Worm (Caenorhabditis elegans) whole organism, mixed stage, embryonic: ENCODE data around the gene gei-14.

Experiments used
- M03D4.4 ChIP-seq: sonication (generic microtip); optimal IDR thresholded peaks from 2 replicates; lab custom pipeline; 2017; ENCODE audit warnings: mild to moderate bottlenecking, missing genetic modification characterization, missing compliant biosample characterization
- bed-3 ChIP-seq: fragments of 200-800 bp; sonication (Bioruptor generic); optimal IDR thresholded peaks from 3 replicates; lab custom pipeline; 2018; ENCODE audit warnings: mild to moderate bottlenecking, missing genetic modification characterization, moderate library complexity, missing compliant biosample characterization
- blmp-1 ChIP-seq: fragments of 150-350 bp; optimal IDR thresholded peaks from 2 replicates; lab custom pipeline; 2014; ENCODE audit warnings: missing biosample characterization, missing genetic modification characterization
- ceh-39 ChIP-seq: fragments of 150-350 bp; optimal IDR thresholded peaks from 2 replicates; lab custom pipeline; 2014; ENCODE audit warnings: missing biosample characterization, missing genetic modification characterization
- ceh-43 ChIP-seq: fragments of 200-800 bp; sonication (Bioruptor generic); optimal IDR thresholded peaks from 2 replicates; lab custom pipeline; 2018; ENCODE audit warnings: mild to moderate bottlenecking, missing genetic modification characterization, moderate library complexity, missing compliant biosample characterization
- ceh-83 ChIP-seq: fragments of 200-800 bp; sonication (Bioruptor generic); optimal IDR thresholded peaks from 2 replicates; lab custom pipeline; 2018; ENCODE audit warnings: mild to moderate bottlenecking, missing genetic modification characterization, missing compliant biosample characterization
- ces-1 ChIP-seq: fragments of 150-350 bp; optimal IDR thresholded peaks from 2 replicates; lab custom pipeline; 2014; ENCODE audit warnings: missing biosample characterization, missing genetic modification reagents, missing genetic modification characterization
- cnd-1 ChIP-seq: fragments of 200-800 bp; sonication (Bioruptor generic); optimal IDR thresholded peaks from 2 replicates; lab custom pipeline; 2018; ENCODE audit warnings: mild to moderate bottlenecking, missing genetic modification characterization, missing compliant biosample characterization
- drap-1 ChIP-seq: fragments of 200-800 bp; sonication (Bioruptor generic); optimal IDR thresholded peaks from 3 replicates; lab custom pipeline; 2018; ENCODE audit warnings: mild to moderate bottlenecking, missing genetic modification characterization, missing compliant biosample characterization
- elt-3 ChIP-seq: fragments of 150-350 bp; optimal IDR thresholded peaks from 2 replicates; lab custom pipeline; 2014; ENCODE audit warnings: missing biosample characterization, missing genetic modification characterization
- flh-1 ChIP-seq: fragments of 200-800 bp; sonication (Bioruptor generic); optimal IDR thresholded peaks from 2 replicates; lab custom pipeline; 2018; ENCODE audit warnings: mild to moderate bottlenecking, missing genetic modification characterization, moderate library complexity, missing compliant biosample characterization
- ham-2 ChIP-seq: fragments of 200-800 bp; sonication (Bioruptor generic); optimal IDR thresholded peaks from 2 replicates; lab custom pipeline; 2018; ENCODE audit warnings: mild to moderate bottlenecking, missing genetic modification characterization, missing compliant biosample characterization
- hlh-1 ChIP-seq: fragments of 150-350 bp; optimal IDR thresholded peaks from 2 replicates; lab custom pipeline; 2014; ENCODE audit warnings: missing biosample characterization, missing genetic modification reagents, missing genetic modification characterization
- lin-13 ChIP-seq: fragments of 150-350 bp; optimal IDR thresholded peaks from 2 replicates; lab custom pipeline; 2014; ENCODE audit warnings: missing biosample characterization, missing genetic modification characterization
- lin-32 ChIP-seq: fragments of 200-800 bp; sonication (Bioruptor generic); optimal IDR thresholded peaks from 2 replicates; lab custom pipeline; 2018; ENCODE audit warnings: mild to moderate bottlenecking, missing genetic modification characterization, missing compliant biosample characterization
- lsy-2 ChIP-seq: fragments of 150-350 bp; optimal IDR thresholded peaks from 2 replicates; lab custom pipeline; 2014; ENCODE audit warnings: missing biosample characterization, missing genetic modification characterization
- mab-5 ChIP-seq: fragments of 150-350 bp; optimal IDR thresholded peaks from 2 replicates; lab custom pipeline; 2014; ENCODE audit warnings: missing biosample characterization, missing genetic modification characterization
- mep-1 ChIP-seq: fragments of 150-350 bp; optimal IDR thresholded peaks from 2 replicates; lab custom pipeline; 2017; ENCODE audit warnings: missing biosample characterization, missing genetic modification reagents, missing genetic modification characterization, inconsistent platforms
- mls-2 ChIP-seq: sonication (generic microtip); optimal IDR thresholded peaks from 2 replicates; lab custom pipeline; 2016; ENCODE audit warnings: mild to moderate bottlenecking, missing genetic modification characterization, moderate library complexity, missing compliant biosample characterization
- nhr-2 ChIP-seq: fragments of 150-350 bp; optimal IDR thresholded peaks from 2 replicates; lab custom pipeline; 2014; ENCODE audit warnings: missing biosample characterization, missing genetic modification characterization
- nhr-237 ChIP-seq: fragments of 150-350 bp; optimal IDR thresholded peaks from 2 replicates; lab custom pipeline; 2014; ENCODE audit warnings: missing biosample characterization, missing genetic modification characterization
- nhr-28 ChIP-seq: fragments of 150-350 bp; optimal IDR thresholded peaks from 2 replicates; lab custom pipeline; 2014; ENCODE audit warnings: missing biosample characterization, missing genetic modification characterization
- nhr-76 ChIP-seq: sonication (generic microtip); optimal IDR thresholded peaks from 2 replicates; lab custom pipeline; 2017; ENCODE audit warnings: missing biosample characterization, missing genetic modification characterization
- pha-4 ChIP-seq: fragments of 150-350 bp; optimal IDR thresholded peaks from 2 replicates; lab custom pipeline; 2018; ENCODE audit warnings: missing biosample characterization, missing genetic modification reagents, missing genetic modification characterization
- sem-2 ChIP-seq: fragments of 200-800 bp; sonication (Bioruptor generic); optimal IDR thresholded peaks from 2 replicates; lab custom pipeline; 2018; ENCODE audit warnings: mild to moderate bottlenecking, missing genetic modification characterization, missing compliant biosample characterization
- snpc-4 ChIP-seq: fragments of 150-350 bp; optimal IDR thresholded peaks from 2 replicates; lab custom pipeline; 2014; ENCODE audit warnings: missing biosample characterization, missing genetic modification characterization
- sptf-1 ChIP-seq: sonication (generic microtip); optimal IDR thresholded peaks from 2 replicates; lab custom pipeline; 2017; ENCODE audit warnings: mild to moderate bottlenecking, missing genetic modification characterization, moderate library complexity, missing compliant biosample characterization
- tbx-8 ChIP-seq: fragments of 200-800 bp; sonication (Bioruptor generic); optimal IDR thresholded peaks from 2 replicates; lab custom pipeline; 2018; ENCODE audit warnings: mild to moderate bottlenecking, missing genetic modification characterization, moderate library complexity, missing compliant biosample characterization
- unc-120 ChIP-seq: sonication (generic microtip); optimal IDR thresholded peaks from 2 replicates; lab custom pipeline; 2017; ENCODE audit warnings: missing genetic modification characterization, missing compliant biosample characterization; ENCODE audit not compliant: poor library complexity, severe bottlenecking
- unc-39 ChIP-seq: fragments of 150-350 bp; optimal IDR thresholded peaks from 2 replicates; lab custom pipeline; 2014; ENCODE audit warnings: missing biosample characterization, missing genetic modification characterization
- unc-62 ChIP-seq: fragments of 150-350 bp; optimal IDR thresholded peaks from 2 replicates; lab custom pipeline; 2014; ENCODE audit warnings: missing biosample characterization, missing genetic modification reagents, missing genetic modification characterization
- zip-8 ChIP-seq: fragments of 150-350 bp; optimal IDR thresholded peaks from 2 replicates; lab custom pipeline; 2014; ENCODE audit warnings: missing biosample characterization, missing genetic modification characterization
- ztf-11 ChIP-seq: fragments of 150-350 bp; optimal IDR thresholded peaks from 2 replicates; lab custom pipeline; 2014; ENCODE audit warnings: missing biosample characterization, missing genetic modification characterization

Gene gei-14

ce11 chrII:8278415-8278814 lies 2.4 kb upstream of the gei-14 start, which contains the start of the genes mrpl-10 and clec-142:
Gene mrpl-10, minus strand, starts transcription at chrII:8278515.
Gene clec-142, plus strand, starts transcription at chrII:8278678.
- TF ChIP-seq ceh-39 (tag; lab: Kevin White, UChicago): no peak
- no peak for TF ChIP-seq pha-4 (tag; lab: Kevin White, UChicago)
- TF ChIP-seq unc-120 (tag; lab: Kevin White, UChicago): no peak
- TF ChIP-seq ham-2 (GFP tag; lab: Kevin White, UChicago): no peak
- TF ChIP-seq bed-3 (GFP tag; lab: Kevin White, UChicago): no peak
- TF ChIP-seq lin-32 (GFP tag; lab: Kevin White, UChicago): no peak
- no peak for TF ChIP-seq ceh-83
- no peak for TF ChIP-seq drap-1 (GFP tag; lab: Kevin White, UChicago)

DNA sequence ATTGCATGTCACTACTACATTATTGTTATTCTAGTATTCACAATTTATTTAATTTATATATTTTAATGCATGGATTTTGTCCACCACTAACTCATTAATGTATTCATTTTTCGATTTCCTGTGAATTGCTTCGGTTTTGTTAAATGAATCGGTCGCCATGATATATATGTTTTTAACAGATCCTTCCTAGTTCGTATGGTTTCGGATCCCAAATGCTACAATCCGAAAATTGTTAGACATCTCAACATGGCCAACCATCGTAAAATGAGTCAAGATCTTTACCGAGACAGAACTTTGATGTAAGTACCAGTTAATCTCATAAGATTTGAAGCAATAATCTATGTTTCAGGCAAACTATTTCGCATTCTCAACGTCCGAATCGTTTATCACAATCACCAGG lies 3.0 kb downstream of the gei-14 start:
- no peak for TF ChIP-seq nhr-28
- TF ChIP-seq unc-62: no peak
- no peak for TF ChIP-seq blmp-1 (tag; lab: Kevin White, UChicago)
- no peak for TF ChIP-seq unc-120 (tag; lab: Kevin White, UChicago)
- no peak for TF ChIP-seq snpc-4 (tag; lab: Kevin White, UChicago)
- no peak for TF ChIP-seq cnd-1 (tag; lab: Kevin White, UChicago)
- no peak for TF ChIP-seq bed-3 (GFP tag; lab: Kevin White, UChicago)
- no peak for TF ChIP-seq nhr-76
- TF ChIP-seq, all 35 proteins: peak for 0

DNA sequence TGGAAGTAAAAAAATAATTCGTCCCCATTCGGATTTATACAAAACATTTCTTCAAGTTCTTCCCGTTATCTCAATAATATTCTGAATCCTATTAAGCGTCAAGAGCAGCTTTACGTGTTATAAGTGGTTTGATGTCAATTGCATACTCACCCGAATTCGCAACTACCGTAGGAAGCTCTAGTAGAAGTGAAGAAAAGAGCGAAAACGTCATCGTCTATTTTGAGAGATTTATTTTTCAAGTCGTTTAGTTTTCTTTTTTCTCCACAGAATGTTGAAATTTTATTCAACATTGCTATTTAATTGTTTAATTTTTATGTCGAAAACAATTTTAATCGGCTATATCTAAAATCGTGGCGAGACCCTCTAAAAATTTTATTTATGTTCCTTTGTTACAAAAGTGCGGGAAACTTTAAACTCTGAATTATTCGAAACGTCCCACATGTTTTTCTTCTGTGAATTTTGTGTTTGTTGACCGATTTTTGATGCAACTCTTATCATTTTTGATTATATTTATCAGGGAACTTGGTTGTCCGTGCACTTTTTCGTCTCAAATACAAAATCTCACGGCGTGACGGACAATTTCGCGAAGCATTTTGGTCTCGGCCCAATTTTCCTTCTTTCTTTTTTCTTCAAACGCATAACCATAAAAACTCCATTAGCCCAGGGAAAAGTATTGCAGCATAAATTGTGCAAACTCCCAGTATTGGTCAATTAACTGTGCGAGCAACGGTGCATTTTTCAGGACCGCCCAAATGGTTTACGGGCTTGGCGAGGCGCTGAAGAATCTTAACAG lies 6.0 kb downstream of the gei-14 start, which contains the start of gene tdc-1:
TSS of gene tdc-1 (plus strand) at position 743 of the 793 bp plus-strand sequence.
- TF ChIP-seq sptf-1 (tag; lab: Kevin White, UChicago) (no peak), ceh-39 (tag; lab: Kevin White, UChicago) (no peak), mab-5 (tag; lab: Kevin White, UChicago) (no peak), zip-8 (no peak), cnd-1 (tag; lab: Kevin White, UChicago) (no peak), mep-1 (no peak), ztf-11 (tag; lab: Kevin White, UChicago) (no peak), unc-120 (tag; lab: Kevin White, UChicago) (no peak), sem-2 (no peak), hlh-1 (tag; lab: Kevin White, UChicago) (no peak), lin-13 (tag; lab: Kevin White, UChicago) (no peak)

ce11 chrII:8269351-8269750 lies 6.7 kb downstream of the gei-14 start, which contains the start of gene K01C8.2:
Gene K01C8.2, minus strand, starts transcription at chrII:8269451.
- TF ChIP-seq pha-4 (tag; lab: Kevin White, UChicago) (no peak), unc-62 (no peak), sem-2 (no peak), ces-1 (GFP tag; lab: Kevin White, UChicago) (no peak), elt-3 (no peak), mep-1 (no peak)

ce11 chrII:8267679-8268078 lies 8.4 kb downstream of the gei-14 start:
- TF ChIP-seq sptf-1 (tag; lab: Kevin White, UChicago): no peak
- no peak for TF ChIP-seq M03D4.4 (tag; lab: Kevin White, UChicago)
- no peak for TF ChIP-seq sem-2
- TF ChIP-seq nhr-28: no peak
- TF ChIP-seq bed-3 (GFP tag; lab: Kevin White, UChicago): no peak
- TF ChIP-seq ceh-39 (tag; lab: Kevin White, UChicago): no peak
- TF ChIP-seq unc-120 (tag; lab: Kevin White, UChicago): no peak
- TF ChIP-seq mls-2 (tag; lab: Kevin White, UChicago): no peak
- no peak for TF ChIP-seq mep-1
- no peak for TF ChIP-seq ceh-43
- TF ChIP-seq lin-13 (tag; lab: Kevin White, UChicago): no peak
- no peak for TF ChIP-seq flh-1
- TF ChIP-seq blmp-1 (tag; lab: Kevin White, UChicago): no peak

DNA sequence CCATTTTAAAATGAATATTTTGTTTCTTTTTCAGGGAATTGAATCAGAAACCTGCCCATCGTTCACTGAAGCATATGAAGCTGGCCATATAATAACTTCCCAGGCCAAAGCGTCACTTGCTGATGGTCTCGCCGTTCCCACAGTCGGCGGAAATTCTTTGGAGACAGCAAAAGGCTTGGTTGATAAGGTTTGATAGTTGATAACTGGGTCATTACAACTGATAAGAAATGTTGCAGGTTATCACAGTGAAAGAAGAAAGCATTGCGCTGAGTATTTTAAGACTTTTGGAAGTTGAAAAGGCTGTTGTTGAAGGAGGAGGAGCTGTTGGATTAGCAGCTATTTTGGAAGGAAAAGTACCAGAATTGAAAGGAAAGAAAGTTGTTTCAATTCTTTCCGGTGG lies 9.5 kb downstream of the gei-14 start:
- TF ChIP-seq elt-3 (no peak), unc-120 (tag; lab: Kevin White, UChicago) (no peak), ztf-11 (tag; lab: Kevin White, UChicago) (no peak), nhr-237 (tag; lab: Kevin White, UChicago) (no peak), ces-1 (GFP tag; lab: Kevin White, UChicago) (no peak), tbx-8 (GFP tag; lab: Kevin White, UChicago) (no peak), nhr-2 (tag; lab: Kevin White, UChicago) (no peak), ceh-43 (no peak), drap-1 (GFP tag; lab: Kevin White, UChicago) (no peak), ham-2 (GFP tag; lab: Kevin White, UChicago) (no peak), snpc-4 (tag; lab: Kevin White, UChicago) (no peak), hlh-1 (tag; lab: Kevin White, UChicago) (no peak), pha-4 (tag; lab: Kevin White, UChicago) (no peak), mls-2 (tag; lab: Kevin White, UChicago) (no peak), blmp-1 (tag; lab: Kevin White, UChicago) (no peak), flh-1 (no peak), lsy-2 (tag; lab: Kevin White, UChicago) (no peak), M03D4.4 (tag; lab: Kevin White, UChicago) (no peak), nhr-76 (no peak), unc-39 (tag; lab: Kevin White, UChicago) (no peak)
